Worm (Caenorhabditis elegans) whole organism, L1 larva: ENCODE data around the gene pot-3.

ENCODE experiments used
- C04F5.9 ChIP-seq: sonication (generic microtip); optimal IDR thresholded peaks from 2 replicates; lab custom pipeline; 2016; ENCODE audit warnings: missing genetic modification characterization, missing compliant biosample characterization
- C34B4.2 ChIP-seq: sonication (generic microtip); optimal IDR thresholded peaks from 2 replicates; lab custom pipeline; 2017; ENCODE audit warnings: mild to moderate bottlenecking, missing genetic modification characterization, missing compliant biosample characterization
- F16B12.6 ChIP-seq: fragments of 150-350 bp; optimal IDR thresholded peaks from 2 replicates; lab custom pipeline; 2014; ENCODE audit warnings: missing biosample characterization, missing genetic modification characterization
- Y116A8C.19 ChIP-seq: sonication (generic microtip); optimal IDR thresholded peaks from 2 replicates; lab custom pipeline; 2016; ENCODE audit warnings: missing compliant biosample characterization, missing genetic modification characterization, borderline replicate concordance
- aly-2 ChIP-seq: fragments of 150-350 bp; optimal IDR thresholded peaks from 2 replicates; lab custom pipeline; 2014; ENCODE audit warnings: missing biosample characterization, missing genetic modification characterization
- blmp-1 ChIP-seq: fragments of 150-350 bp; optimal IDR thresholded peaks from 2 replicates; lab custom pipeline; 2014; ENCODE audit warnings: missing biosample characterization, missing genetic modification characterization
- ceh-8 ChIP-seq: fragments of 200-800 bp; sonication (Bioruptor generic); optimal IDR thresholded peaks from 2 replicates; lab custom pipeline; 2018; ENCODE audit warnings: mild to moderate bottlenecking, missing genetic modification characterization, moderate library complexity, missing compliant biosample characterization
- ces-1 ChIP-seq: fragments of 150-350 bp; optimal IDR thresholded peaks from 2 replicates; lab custom pipeline; 2014; ENCODE audit warnings: missing biosample characterization, missing genetic modification reagents, missing genetic modification characterization
- dpl-1 ChIP-seq, 3 experiments: fragments of 150-350 bp in 2 of 3; sonication (generic microtip) in 1 of 3; optimal IDR thresholded peaks; 2 replicates each; lab custom pipeline; 2014 to 2017; ENCODE audit warnings: missing biosample characterization in 3 of 3, missing genetic modification characterization in 3 of 3, missing genetic modification reagents in 3 of 3
- dsc-1 ChIP-seq: sonication (generic microtip); optimal IDR thresholded peaks from 2 replicates; lab custom pipeline; 2016; ENCODE audit warnings: mild to moderate bottlenecking, missing genetic modification characterization, missing compliant biosample characterization
- efl-3 ChIP-seq: fragments of 200-800 bp; sonication (Bioruptor generic); optimal IDR thresholded peaks from 2 replicates; lab custom pipeline; 2018; ENCODE audit warnings: mild to moderate bottlenecking, missing genetic modification characterization, missing compliant biosample characterization
- egl-13 ChIP-seq: sonication (generic microtip); optimal IDR thresholded peaks from 2 replicates; lab custom pipeline; 2016; ENCODE audit warnings: missing genotype, missing genetic modification reagents, missing genetic modification characterization, missing compliant biosample characterization
- egl-27 ChIP-seq, 2 experiments: fragments of 150-350 bp in 1 of 2; sonication (generic microtip); optimal IDR thresholded peaks; 3 replicates each; lab custom pipeline; 2017 to 2018; ENCODE audit warnings: missing biosample characterization in 2 of 2, missing genetic modification characterization in 2 of 2, missing genetic modification reagents in 2 of 2
- elt-2 ChIP-seq: sonication (generic microtip); optimal IDR thresholded peaks from 2 replicates; lab custom pipeline; 2016; ENCODE audit warnings: missing genetic modification characterization, mild to moderate bottlenecking, inconsistent platforms, missing compliant biosample characterization, missing genetic modification reagents
- elt-3 ChIP-seq, 6 experiments: fragments of 150-350 bp in 1 of 6; sonication (generic microtip); optimal IDR thresholded peaks; 2 replicates each; lab custom pipeline; 2017 to 2018; ENCODE audit warnings: missing biosample characterization in 6 of 6, missing genetic modification characterization in 6 of 6, inconsistent platforms in 1 of 6
- ets-5 ChIP-seq: fragments of 200-800 bp; sonication (Bioruptor generic); IDR thresholded peaks from 2 replicates; pipeline ENCODE4 v1.3.6; 2022; ENCODE audit warnings: missing genetic modification characterization, missing compliant biosample characterization
- fkh-4 ChIP-seq: sonication (generic microtip); optimal IDR thresholded peaks from 2 replicates; lab custom pipeline; 2016; ENCODE audit warnings: missing compliant biosample characterization, missing genetic modification characterization, borderline replicate concordance
- fos-1 ChIP-seq: fragments of 150-350 bp; optimal IDR thresholded peaks from 2 replicates; lab custom pipeline; 2014; ENCODE audit warnings: missing biosample characterization, missing genetic modification characterization
- grh-1 ChIP-seq: fragments of 200-800 bp; sonication (Bioruptor generic); IDR thresholded peaks from 2 replicates; pipeline ENCODE4 v1.3.6; 2022; ENCODE audit warnings: missing genetic modification reagents, missing genetic modification characterization, missing compliant biosample characterization
- hlh-17 ChIP-seq: fragments of 200-800 bp; sonication (Bioruptor generic); optimal IDR thresholded peaks from 2 replicates; lab custom pipeline; 2018; ENCODE audit warnings: missing genetic modification characterization, mild to moderate bottlenecking, missing compliant biosample characterization, moderate library complexity, borderline replicate concordance
- hlh-4 ChIP-seq: sonication (generic microtip); optimal IDR thresholded peaks from 2 replicates; lab custom pipeline; 2016; ENCODE audit warnings: mild to moderate bottlenecking, missing genetic modification characterization, missing compliant biosample characterization
- hpl-2 ChIP-seq: fragments of 150-350 bp; optimal IDR thresholded peaks from 2 replicates; lab custom pipeline; 2014; ENCODE audit warnings: missing biosample characterization, missing genetic modification reagents, missing genetic modification characterization
- lin-39 ChIP-seq: fragments of 150-350 bp; optimal IDR thresholded peaks from 2 replicates; lab custom pipeline; 2014; ENCODE audit warnings: missing biosample characterization, missing genetic modification reagents, missing genetic modification characterization
- mef-2 ChIP-seq: fragments of 150-350 bp; optimal IDR thresholded peaks from 2 replicates; lab custom pipeline; 2014; ENCODE audit warnings: missing biosample characterization, missing genetic modification characterization
- mep-1 ChIP-seq: fragments of 150-350 bp; optimal IDR thresholded peaks from 2 replicates; lab custom pipeline; 2014; ENCODE audit warnings: missing biosample characterization, missing genetic modification characterization
- nhr-20 ChIP-seq: sonication (generic microtip); optimal IDR thresholded peaks from 2 replicates; lab custom pipeline; 2016; ENCODE audit warnings: mild to moderate bottlenecking, missing genetic modification characterization, missing compliant biosample characterization
- nhr-237 ChIP-seq: fragments of 150-350 bp; optimal IDR thresholded peaks from 2 replicates; lab custom pipeline; 2014; ENCODE audit warnings: missing biosample characterization, missing genetic modification characterization
- nhr-28 ChIP-seq: fragments of 150-350 bp; optimal IDR thresholded peaks from 2 replicates; lab custom pipeline; 2014; ENCODE audit warnings: missing biosample characterization, missing genetic modification characterization
- nhr-77 ChIP-seq: fragments of 150-350 bp; optimal IDR thresholded peaks from 2 replicates; lab custom pipeline; 2014; ENCODE audit warnings: missing biosample characterization, missing genetic modification characterization
- nhr-85 ChIP-seq: sonication (generic microtip); peaks from one replicate; lab custom pipeline; 2016; ENCODE audit warnings: missing genetic modification characterization, inconsistent platforms, missing compliant biosample characterization
- nhr-90 ChIP-seq: sonication (generic microtip); optimal IDR thresholded peaks from 2 replicates; lab custom pipeline; 2016; ENCODE audit warnings: mild to moderate bottlenecking, missing genetic modification characterization, missing compliant biosample characterization; ENCODE audit not compliant: poor library complexity
- pqm-1 ChIP-seq: sonication (generic microtip); optimal IDR thresholded peaks from 3 replicates; lab custom pipeline; 2017; ENCODE audit warnings: missing biosample characterization, missing genetic modification characterization
- sox-4 ChIP-seq: sonication (generic microtip); optimal IDR thresholded peaks from 2 replicates; lab custom pipeline; 2016; ENCODE audit warnings: missing genetic modification characterization, missing compliant biosample characterization
- sup-37 ChIP-seq: fragments of 200-800 bp; sonication (Bioruptor generic); optimal IDR thresholded peaks from 2 replicates; lab custom pipeline; 2018; ENCODE audit warnings: mild to moderate bottlenecking, missing genetic modification characterization, missing compliant biosample characterization
- swsn-7 ChIP-seq: sonication (generic microtip); optimal IDR thresholded peaks from 2 replicates; lab custom pipeline; 2016; ENCODE audit warnings: missing genetic modification characterization, missing compliant biosample characterization
- tlp-1 ChIP-seq: fragments of 150-350 bp; optimal IDR thresholded peaks from 2 replicates; lab custom pipeline; 2014; ENCODE audit warnings: missing biosample characterization, missing genetic modification characterization
- unc-130 ChIP-seq: fragments of 150-350 bp; optimal IDR thresholded peaks from 2 replicates; lab custom pipeline; 2017; ENCODE audit warnings: missing biosample characterization, missing genetic modification characterization, inconsistent platforms
- unc-30 ChIP-seq: sonication (generic microtip); optimal IDR thresholded peaks from 2 replicates; lab custom pipeline; 2017; ENCODE audit warnings: missing biosample characterization, missing genetic modification characterization
- unc-62 ChIP-seq: fragments of 150-350 bp; optimal IDR thresholded peaks from 2 replicates; lab custom pipeline; 2014; ENCODE audit warnings: missing biosample characterization, missing genetic modification reagents, missing genetic modification characterization
- xbp-1 ChIP-seq: sonication (generic microtip); optimal IDR thresholded peaks from 2 replicates; lab custom pipeline; 2016; ENCODE audit warnings: missing genetic modification characterization, missing compliant biosample characterization
- zip-4 ChIP-seq: fragments of 200-800 bp; sonication (Bioruptor generic); optimal IDR thresholded peaks from 2 replicates; lab custom pipeline; 2018; ENCODE audit warnings: mild to moderate bottlenecking, missing genetic modification characterization, moderate library complexity, missing compliant biosample characterization
- ztf-11 ChIP-seq, 2 experiments: sonication (generic microtip); optimal IDR thresholded peaks; 2 replicates each; lab custom pipeline; 2016 to 2017; ENCODE audit warnings: missing genetic modification characterization in 2 of 2, missing biosample characterization in 1 of 2, missing compliant biosample characterization in 1 of 2

Gene pot-3

DNA sequence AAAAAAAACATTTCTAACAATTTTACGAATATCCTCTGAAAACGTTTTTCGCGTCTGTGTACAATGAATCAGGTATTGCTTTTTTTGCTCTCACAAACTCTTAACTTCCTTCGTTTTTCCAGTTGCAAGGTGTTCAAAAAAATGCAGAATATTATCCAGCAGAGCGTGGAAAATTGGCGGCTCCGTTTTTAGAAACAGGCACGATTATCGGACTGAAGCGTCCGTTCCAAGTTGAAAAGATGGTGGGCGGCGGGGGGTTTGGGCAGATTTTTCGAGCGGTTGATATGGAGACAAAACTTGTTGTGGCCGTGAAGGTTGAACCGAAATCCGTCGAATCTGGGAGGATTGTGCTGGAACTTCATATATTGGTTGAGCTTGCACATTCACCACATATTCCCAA is 45.0 kb upstream of the pot-3 start, which contains the start of gene W06F12.3:
TSS of gene W06F12.3 (plus strand) at position 23 of the 400 bp plus-strand sequence.
- no peak for TF ChIP-seq nhr-90 (tag; lab: Kevin White, UChicago)
- TF ChIP-seq blmp-1 (tag; lab: Kevin White, UChicago) = no peak
- TF ChIP-seq swsn-7 (tag; lab: Kevin White, UChicago) = no peak
- no peak for TF ChIP-seq ztf-11 (tag; optimal IDR thresholded peaks at IDR 0.05; lab: Kevin White, UChicago)
- TF ChIP-seq lin-39 (tag; lab: Kevin White, UChicago) = no peak
- no peak for TF ChIP-seq dpl-1 (GFP tag; optimal IDR thresholded peaks at IDR 0.05; lab: Kevin White, UChicago)
- TF ChIP-seq nhr-85 (tag; lab: Kevin White, UChicago) = no peak
- no peak for TF ChIP-seq ets-5 (GFP tag; lab: Robert Waterston, UW)
- no peak for TF ChIP-seq grh-1
- TF ChIP-seq pqm-1 (tag; lab: Kevin White, UChicago) = no peak
- TF ChIP-seq egl-27 (tag; optimal IDR thresholded peaks at IDR 0.05; lab: Kevin White, UChicago) = no peak
- TF ChIP-seq nhr-20 = no peak
- TF ChIP-seq sup-37 (GFP tag; lab: Kevin White, UChicago) = no peak
- no peak for TF ChIP-seq fkh-4 (tag; lab: Kevin White, UChicago)
- TF ChIP-seq ces-1 (GFP tag; lab: Kevin White, UChicago) = no peak
- TF ChIP-seq tlp-1 (tag; lab: Kevin White, UChicago) = no peak
- no peak for TF ChIP-seq nhr-77

DNA sequence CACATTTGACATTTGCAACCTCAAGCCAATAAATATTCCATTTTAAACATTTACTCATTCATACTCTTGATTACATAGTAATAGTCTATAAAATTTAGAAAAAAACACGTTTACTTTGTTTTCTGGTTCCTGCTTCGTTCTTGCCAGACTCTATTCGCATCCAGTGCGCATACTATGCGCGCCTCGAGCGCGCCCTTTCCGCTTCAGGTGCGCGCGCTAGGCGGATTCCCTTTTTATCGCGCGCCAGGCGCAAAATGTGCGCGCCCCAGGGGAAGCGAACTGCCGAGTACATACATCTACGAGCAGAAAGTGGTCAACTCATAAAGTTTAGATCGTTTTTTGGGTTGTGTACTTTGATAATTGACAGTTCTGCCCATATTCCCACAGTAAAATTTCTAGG is 38.6 kb upstream of the pot-3 start:
- TF ChIP-seq aly-2 (tag; lab: Kevin White, UChicago) = no peak
- TF ChIP-seq egl-13 = no peak
- no peak for TF ChIP-seq unc-62 (GFP tag; lab: Kevin White, UChicago)
- TF ChIP-seq F16B12.6 (tag; lab: Kevin White, UChicago) = no peak
- no peak for TF ChIP-seq nhr-85 (tag; lab: Kevin White, UChicago)
- no peak for TF ChIP-seq ztf-11 (tag; optimal IDR thresholded peaks at IDR 0.05; lab: Kevin White, UChicago)
- TF ChIP-seq zip-4 (GFP tag; lab: Kevin White, UChicago) = no peak
- no peak for TF ChIP-seq fkh-4 (tag; lab: Kevin White, UChicago)
- no peak for TF ChIP-seq elt-3 (tag; optimal IDR thresholded peaks at IDR 0.05; lab: Kevin White, UChicago)
- TF ChIP-seq sox-4 = no peak
- no peak for TF ChIP-seq efl-3 (GFP tag; lab: Kevin White, UChicago)
- no peak for TF ChIP-seq unc-30
- no peak for TF ChIP-seq C04F5.9 (tag; lab: Kevin White, UChicago)
- no peak for TF ChIP-seq mef-2 (tag; lab: Kevin White, UChicago)
- TF ChIP-seq Y116A8C.19 (tag; lab: Kevin White, UChicago) = no peak
- no peak for TF ChIP-seq elt-2 (tag; lab: Kevin White, UChicago)

DNA sequence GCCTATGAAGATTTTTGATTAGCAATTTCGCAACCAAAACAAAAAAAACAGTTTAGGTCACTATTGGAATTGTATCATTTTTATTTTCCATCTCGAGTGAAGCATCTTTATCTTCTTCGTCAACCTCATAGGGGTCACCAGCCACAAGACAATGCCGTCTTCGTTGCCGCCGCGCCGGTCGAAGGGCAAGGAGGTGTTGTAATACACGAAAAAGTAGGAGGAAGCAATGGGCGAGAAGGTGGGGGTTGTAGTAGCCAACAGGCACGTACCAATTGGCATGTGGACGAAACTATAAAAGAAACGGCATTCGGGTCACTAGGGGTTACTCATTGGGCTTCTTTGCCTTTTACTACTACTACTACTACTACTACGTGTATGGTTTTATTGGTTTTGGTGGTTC is 38.0 kb upstream of the pot-3 start:
- TF ChIP-seq unc-130 (tag; lab: Kevin White, UChicago) (no peak), ces-1 (GFP tag; lab: Kevin White, UChicago) (no peak), fos-1 (tag; lab: Kevin White, UChicago) (no peak), ets-5 (GFP tag; lab: Robert Waterston, UW) (no peak), zip-4 (GFP tag; lab: Kevin White, UChicago) (no peak), hlh-17 (no peak), nhr-90 (tag; lab: Kevin White, UChicago) (no peak), hlh-4 (no peak), hpl-2 (GFP tag; lab: Kevin White, UChicago) (no peak), xbp-1 (tag; lab: Kevin White, UChicago) (no peak), ceh-8 (no peak)

DNA sequence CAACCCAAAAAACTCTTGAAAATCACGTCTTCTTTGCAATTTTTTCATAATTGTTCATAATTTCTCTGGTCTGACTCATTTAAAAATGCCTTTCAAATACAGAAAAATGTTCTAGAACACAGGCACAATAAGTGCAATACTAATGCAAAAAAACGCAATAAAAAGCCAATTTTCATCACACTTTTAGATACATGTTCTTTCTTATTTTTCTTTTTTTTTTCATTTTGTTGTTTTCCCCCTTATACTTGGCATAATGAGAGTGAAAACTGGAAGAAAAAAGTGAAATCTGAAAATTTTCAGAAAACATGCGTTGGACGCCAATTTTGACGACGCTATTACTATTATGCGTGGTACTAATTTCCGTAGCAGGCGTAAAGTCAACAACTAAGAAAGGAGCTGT is 36.1 kb upstream of the pot-3 start, which contains the start of gene tyr-2:
TSS of gene tyr-2 (plus strand) at position 301 of the 400 bp plus-strand sequence.
- no peak for TF ChIP-seq xbp-1 (tag; lab: Kevin White, UChicago)
- TF ChIP-seq grh-1 = no peak
- no peak for TF ChIP-seq fkh-4 (tag; lab: Kevin White, UChicago)
- no peak for TF ChIP-seq nhr-28 (tag; lab: Kevin White, UChicago)
- no peak for TF ChIP-seq dsc-1
- TF ChIP-seq C34B4.2 (tag; lab: Kevin White, UChicago) = no peak
- TF ChIP-seq tlp-1 (tag; lab: Kevin White, UChicago) = no peak
- no peak for TF ChIP-seq mep-1 (tag; lab: Kevin White, UChicago)
- no peak for TF ChIP-seq F16B12.6 (tag; lab: Kevin White, UChicago)
- TF ChIP-seq fos-1 (tag; lab: Kevin White, UChicago) = no peak
- TF ChIP-seq nhr-237 = no peak
